Worm (Caenorhabditis elegans): ENCODE measurements around the gene T26E4.4.

T26E4.4 gene

DNA sequence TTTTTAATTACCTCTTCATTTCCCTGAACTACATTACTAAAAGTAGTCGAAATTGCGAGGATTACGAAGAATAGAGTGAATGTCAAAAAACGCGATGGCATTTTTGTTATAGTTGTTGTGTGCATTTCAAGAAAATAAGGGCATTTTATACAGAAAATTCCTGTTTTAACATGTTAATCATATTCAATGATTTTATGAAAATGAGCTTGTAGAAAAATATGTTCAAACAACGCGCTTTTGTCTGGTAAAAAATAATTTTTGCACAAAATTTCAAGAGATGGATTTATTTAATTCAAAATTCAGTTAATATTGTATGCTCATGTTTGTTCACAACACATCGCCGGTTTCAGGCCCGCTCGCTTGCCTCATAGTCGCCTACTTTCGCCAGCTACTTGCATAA lies 5.8 kb upstream of the T26E4.4 start, which contains the start of gene T26E4.10:
T26E4.10 (minus strand) TSS at position 101 of the 400 bp plus-strand sequence.
- TF ChIP-seq unc-39 (tag; optimal IDR thresholded peaks at IDR 0.05), result no peak
- no peak for TF ChIP-seq egl-5 (tag; optimal IDR thresholded peaks at IDR 0.05)
- no peak for TF ChIP-seq egl-27 (tag; optimal IDR thresholded peaks at IDR 0.05)
- TF ChIP-seq mml-1 (tag; optimal IDR thresholded peaks at IDR 0.05), result no peak

DNA sequence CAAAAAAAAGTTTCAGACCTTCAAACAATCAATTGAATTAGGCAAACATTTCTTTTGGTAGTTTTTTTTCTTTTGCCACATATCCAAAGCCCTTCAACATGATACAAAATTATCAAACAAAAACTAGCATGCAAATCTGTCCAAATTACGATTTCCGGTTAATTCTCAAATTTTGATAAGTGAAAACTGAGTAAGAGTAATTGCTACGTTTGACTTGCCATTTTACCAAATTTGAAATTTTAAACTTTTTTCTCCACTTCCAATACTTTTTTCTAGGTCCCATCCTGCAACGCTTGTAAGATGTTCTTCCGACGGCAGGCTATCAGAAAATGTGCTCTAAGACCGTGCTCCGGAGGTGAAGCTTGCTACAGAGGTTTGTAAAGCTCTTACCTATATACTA lies 3.8 kb upstream of the T26E4.4 start, which contains the start of gene nhr-223:
nhr-223 (plus strand) TSS at position 301 of the 400 bp plus-strand sequence.
- TF ChIP-seq nhr-77 (tag; optimal IDR thresholded peaks at IDR 0.05) (no peak), nhr-76 (tag; optimal IDR thresholded peaks at IDR 0.05) (no peak), jun-1 (tag; optimal IDR thresholded peaks at IDR 0.05) (no peak)

DNA sequence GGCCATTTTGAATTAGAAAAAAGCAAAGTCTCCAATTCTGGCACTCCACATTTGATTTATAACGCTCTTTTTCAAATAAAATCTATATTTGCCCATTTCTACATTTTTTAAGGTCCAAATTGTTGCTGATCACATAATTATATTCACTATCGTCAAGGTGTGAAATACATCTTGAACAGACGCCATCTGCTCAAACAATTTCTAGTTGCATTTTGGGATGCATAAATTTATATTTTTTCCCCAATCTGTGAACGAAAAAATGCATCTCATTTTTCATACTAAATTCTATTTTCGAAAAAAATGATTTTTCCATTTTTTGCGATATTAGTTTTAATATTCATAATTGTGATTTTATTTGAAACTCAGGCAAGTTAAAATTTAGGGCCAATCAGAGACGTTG lies 961 bp upstream of the T26E4.4 start, which contains the start of gene T26E4.7:
T26E4.7 (plus strand) TSS at position 301 of the 400 bp plus-strand sequence.
- TF ChIP-seq nhr-77 (tag; optimal IDR thresholded peaks at IDR 0.05), result no peak
- TF ChIP-seq elt-1 (tag; optimal IDR thresholded peaks at IDR 0.05), result no peak
- TF ChIP-seq unc-39 (tag; optimal IDR thresholded peaks at IDR 0.05), result no peak
- no peak for TF ChIP-seq ztf-4 (tag; optimal IDR thresholded peaks at IDR 0.05)
- TF ChIP-seq fkh-10 (GFP tag; optimal IDR thresholded peaks at IDR 0.05), result no peak
- no peak for TF ChIP-seq ceh-28 (tag; optimal IDR thresholded peaks at IDR 0.05)
- TF ChIP-seq mdl-1 (tag; optimal IDR thresholded peaks at IDR 0.05), result no peak
- no peak for TF ChIP-seq ceh-82 (tag; optimal IDR thresholded peaks at IDR 0.05)
- TF ChIP-seq nhr-12 (tag; optimal IDR thresholded peaks at IDR 0.05), result no peak
- no peak for TF ChIP-seq nhr-28 (tag; optimal IDR thresholded peaks at IDR 0.05)
- no peak for TF ChIP-seq pha-4 (tag; optimal IDR thresholded peaks at IDR 0.05)
- TF ChIP-seq mml-1 (tag; optimal IDR thresholded peaks at IDR 0.05), result no peak
- no peak for TF ChIP-seq fkh-2 (tag; optimal IDR thresholded peaks at IDR 0.05)

DNA sequence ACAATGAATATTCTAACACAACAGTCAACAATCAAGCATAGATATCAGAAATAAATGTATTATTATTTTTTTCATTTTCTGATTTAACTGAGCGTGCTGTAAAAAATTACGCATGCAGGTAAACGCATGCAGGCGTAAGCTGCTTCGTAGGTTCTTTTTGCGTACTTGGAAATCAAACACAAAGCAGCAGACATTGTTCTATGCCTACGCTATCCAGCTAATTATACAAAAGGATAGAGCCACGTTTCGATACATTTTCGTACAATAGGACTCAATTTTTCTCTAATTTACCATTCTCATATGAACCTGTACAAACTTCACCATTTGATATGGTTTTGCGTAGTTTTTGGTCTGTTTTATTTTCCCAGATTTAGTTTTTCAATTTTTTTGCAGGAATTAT lies 9.8 kb downstream of the T26E4.4 start, which contains the start of gene T26E4.3:
T26E4.3 (plus strand) TSS at position 301 of the 400 bp plus-strand sequence.
- no peak for TF ChIP-seq egl-27 (tag; optimal IDR thresholded peaks at IDR 0.05)
- no peak for TF ChIP-seq ceh-9 (tag; optimal IDR thresholded peaks at IDR 0.05)
- no peak for TF ChIP-seq lin-15B (tag; optimal IDR thresholded peaks at IDR 0.05)
- no peak for TF ChIP-seq nhr-77 (tag; optimal IDR thresholded peaks at IDR 0.05)
- no peak for TF ChIP-seq unc-62 (GFP tag; optimal IDR thresholded peaks at IDR 0.05)
- no peak for TF ChIP-seq fos-1 (tag; optimal IDR thresholded peaks at IDR 0.05)
- no peak for TF ChIP-seq ceh-82 (tag; optimal IDR thresholded peaks at IDR 0.05)
- no peak for TF ChIP-seq hmg-11 (tag; optimal IDR thresholded peaks at IDR 0.05)
- TF ChIP-seq mdl-1 (tag; optimal IDR thresholded peaks at IDR 0.05), result no peak
- no peak for TF ChIP-seq R02D3.7 (tag; optimal IDR thresholded peaks at IDR 0.05)
- no peak for TF ChIP-seq nhr-28 (tag; optimal IDR thresholded peaks at IDR 0.05)
- TF ChIP-seq ceh-28 (tag; optimal IDR thresholded peaks at IDR 0.05), result no peak
- no peak for TF ChIP-seq jun-1 (tag; optimal IDR thresholded peaks at IDR 0.05)
- TF ChIP-seq eor-1 (tag; optimal IDR thresholded peaks at IDR 0.05), result no peak
- TF ChIP-seq pqm-1 (tag; optimal IDR thresholded peaks at IDR 0.05), result no peak
- no peak for TF ChIP-seq fkh-2 (tag; optimal IDR thresholded peaks at IDR 0.05)
- TF ChIP-seq tbx-2 (tag; optimal IDR thresholded peaks at IDR 0.05), result no peak
- no peak for TF ChIP-seq nhr-25 (tag; optimal IDR thresholded peaks at IDR 0.05)
- TF ChIP-seq ama-1 (optimal IDR thresholded peaks at IDR 0.05), result no peak
- TF ChIP-seq nhr-23 (tag; optimal IDR thresholded peaks at IDR 0.05), result no peak

DNA sequence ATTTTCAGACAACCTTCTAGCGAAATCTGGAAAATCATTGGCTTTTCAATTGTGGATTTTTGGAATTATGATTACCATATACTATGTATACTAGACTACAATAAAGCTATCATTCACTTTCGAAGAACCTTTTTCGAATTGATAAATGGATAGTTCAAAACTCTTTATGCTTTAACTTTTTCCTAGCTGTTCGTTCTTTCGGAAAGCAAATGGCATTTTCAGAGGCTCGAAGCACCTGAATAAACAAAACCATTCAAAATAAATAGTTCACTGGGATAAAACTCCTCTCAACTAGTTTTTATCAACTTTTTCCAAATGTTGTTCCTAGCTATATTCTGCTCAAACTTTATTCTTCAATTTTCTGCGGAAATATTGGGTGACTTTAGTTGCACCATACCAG lies 11.2 kb downstream of the T26E4.4 start, which contains the start of gene T26E4.2:
T26E4.2 (plus strand) TSS at position 301 of the 400 bp plus-strand sequence.
- TF ChIP-seq egl-5 (tag; optimal IDR thresholded peaks at IDR 0.05) (no peak), fos-1 (tag; optimal IDR thresholded peaks at IDR 0.05) (no peak), ceh-16 (tag; optimal IDR thresholded peaks at IDR 0.05) (no peak), nhr-76 (tag; optimal IDR thresholded peaks at IDR 0.05) (no peak), fkh-2 (tag; optimal IDR thresholded peaks at IDR 0.05) (no peak)

DNA sequence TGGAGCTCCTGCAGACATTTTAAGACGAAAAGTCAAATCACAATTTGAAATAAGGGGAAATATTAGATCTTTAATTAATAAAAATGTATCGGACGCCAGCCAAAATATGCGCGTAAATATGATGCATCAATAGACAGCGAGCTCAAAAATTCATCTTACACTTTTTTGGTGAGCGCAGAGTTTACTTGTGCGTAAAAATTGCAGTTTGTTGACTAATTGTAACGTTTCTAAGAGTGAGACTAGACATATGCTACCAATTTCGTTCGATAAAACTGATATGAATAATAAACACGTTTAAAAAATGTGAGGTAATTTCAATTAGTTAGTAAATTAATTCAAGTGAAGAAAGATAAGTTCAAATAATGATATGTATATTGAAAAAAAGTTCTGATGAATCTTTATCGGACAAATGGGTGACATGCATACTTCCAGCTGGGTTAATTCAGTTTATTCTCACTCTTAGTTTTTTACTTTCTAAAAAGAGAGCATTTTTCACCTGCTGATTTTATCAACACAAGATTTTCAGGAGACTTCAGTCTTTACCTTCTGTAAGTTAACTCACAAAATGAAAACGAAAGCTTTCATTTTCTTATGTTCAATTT lies 13.1 kb downstream of the T26E4.4 start, which contains the start of the genes nhr-285 and irld-52:
nhr-285 (minus strand) TSS at position 101 of the 602 bp plus-strand sequence.
irld-52 (plus strand) TSS at position 552 of the 602 bp plus-strand sequence.
- TF ChIP-seq nhr-23 (tag; optimal IDR thresholded peaks at IDR 0.05), result no peak
- TF ChIP-seq pha-4 (tag; optimal IDR thresholded peaks at IDR 0.05), result no peak
- no peak for TF ChIP-seq elt-2 (tag; optimal IDR thresholded peaks at IDR 0.05)
- no peak for TF ChIP-seq nfya-1 (tag; optimal IDR thresholded peaks at IDR 0.05; ENCODE audit: insufficient read depth)
- no peak for TF ChIP-seq sea-2 (GFP tag; optimal IDR thresholded peaks at IDR 0.05)
- TF ChIP-seq elt-3 (tag; optimal IDR thresholded peaks at IDR 0.05), result no peak
- TF ChIP-seq tbx-2 (tag; optimal IDR thresholded peaks at IDR 0.05), result no peak

Data from whole organism, L3 larva.